Fruit fly (Drosophila melanogaster): Measurements from ENCODE around the gene CG43335.

- no peak for TF ChIP-seq CG32006 (GFP tag; optimal IDR thresholded peaks at IDR 0.05)
- TF ChIP-seq CG6854 (GFP tag; optimal IDR thresholded peaks at IDR 0.05): no peak
- TF ChIP-seq eg (GFP tag; IDR thresholded peaks at IDR 0.05): no peak
- TF ChIP-seq lz (GFP tag; optimal IDR thresholded peaks at IDR 0.05): no peak
- TF ChIP-seq CG1621 (tag; optimal IDR thresholded peaks at IDR 0.05): no peak
- TF ChIP-seq Met (GFP tag; optimal IDR thresholded peaks at IDR 0.05): no peak
- TF ChIP-seq CG8319 (GFP tag; optimal IDR thresholded peaks at IDR 0.05): no peak
- no peak for TF ChIP-seq CG10631 (GFP tag; optimal IDR thresholded peaks at IDR 0.05)
- TF ChIP-seq Blimp-1 (GFP tag; optimal IDR thresholded peaks at IDR 0.05): no peak
- TF ChIP-seq fd85E (GFP tag; optimal IDR thresholded peaks at IDR 0.05): no peak
- TF ChIP-seq fkh (GFP tag; optimal IDR thresholded peaks at IDR 0.05): no peak
- TF ChIP-seq CG11902 (GFP tag; optimal IDR thresholded peaks at IDR 0.05): no peak
- no peak for TF ChIP-seq Hr4 (GFP tag; optimal IDR thresholded peaks at IDR 0.05)
- no peak for TF ChIP-seq Ets21C (GFP tag; optimal IDR thresholded peaks at IDR 0.05)
Observed at dm6 chr3R:15635168-15635567, at the start of gene CG43335.

Measured in whole organism, prepupa.